Fruit fly (Drosophila melanogaster): Measurements from ENCODE around the gene CG11698.

Gene CG11698

DNA sequence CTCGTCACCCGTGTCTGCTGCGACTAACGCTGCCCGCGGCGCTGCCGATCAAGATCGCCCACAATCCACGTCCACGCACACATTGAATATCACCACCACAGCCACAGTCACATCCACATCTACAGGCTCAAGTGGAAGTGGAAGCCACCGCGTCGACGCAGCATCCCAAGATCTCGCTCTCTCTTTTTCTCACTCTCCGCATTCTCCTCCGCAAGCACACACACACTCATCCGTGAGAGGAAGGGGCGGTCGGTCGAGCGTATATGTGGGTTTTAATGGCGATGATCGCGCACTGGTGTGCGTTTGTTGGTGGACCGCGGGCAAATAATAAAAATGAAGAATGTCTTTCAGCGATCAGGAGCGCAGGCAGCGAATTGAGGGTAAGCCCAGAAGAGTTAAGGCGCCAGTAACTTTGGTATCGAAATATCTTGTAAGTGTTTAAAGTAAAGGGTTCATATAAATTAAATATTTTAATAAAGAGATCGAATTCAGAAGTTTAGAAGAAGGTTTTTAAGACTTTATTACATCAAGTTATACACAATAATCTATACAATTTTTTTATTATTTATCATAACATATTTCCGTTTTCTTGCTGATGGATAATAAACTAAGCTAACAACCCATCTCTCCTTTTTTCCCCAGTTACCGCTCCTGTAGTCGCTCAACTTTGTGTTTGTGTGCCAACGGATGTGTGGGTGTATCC lies 21.9 kb downstream of the CG11698 start, which contains the start of gene Poxm:
Poxm (minus strand) TSS at position 25 of the 703 bp plus-strand sequence.
- TF ChIP-seq CG15710 (tag; optimal IDR thresholded peaks at IDR 0.05) = peak; percentile 97
- peak; percentile 90 for TF ChIP-seq CG34367 (tag; optimal IDR thresholded peaks at IDR 0.05)
- TF ChIP-seq gl (tag; optimal IDR thresholded peaks at IDR 0.05) = peak; percentile 76
- peak; percentile 74 for TF ChIP-seq CG12605 (GFP tag; IDR thresholded peaks at IDR 0.05)
- peak; percentile 90 for TF ChIP-seq CG10348 (GFP tag; IDR thresholded peaks at IDR 0.05)
- peak; percentile 90 for TF ChIP-seq CG4496 (GFP tag; IDR thresholded peaks at IDR 0.05)
- TF ChIP-seq D1 (tag; optimal IDR thresholded peaks at IDR 0.05) = peak; percentile 93
- TF ChIP-seq CG17806 (tag; optimal IDR thresholded peaks at IDR 0.05) = peak; percentile 94
- TF ChIP-seq fd96Ca (GFP tag; IDR thresholded peaks at IDR 0.05) = peak; percentile 91
- TF ChIP-seq Ets98B (GFP tag; IDR thresholded peaks at IDR 0.05) = peak; percentile 86
- TF ChIP-seq CG9948 (tag; optimal IDR thresholded peaks at IDR 0.05) = peak; percentile 95
- peak; percentile 89 for TF ChIP-seq Pif1A (GFP tag; optimal IDR thresholded peaks at IDR 0.05)
- peak; percentile 98 for TF ChIP-seq CG8159 (tag; optimal IDR thresholded peaks at IDR 0.05)
- TF ChIP-seq Snoo (tag; optimal IDR thresholded peaks at IDR 0.05) = peak; percentile 95
- TF ChIP-seq CG13204 (GFP tag; optimal IDR thresholded peaks at IDR 0.05) = peak; percentile 74
- peak; percentile 99 for TF ChIP-seq CG14655 (GFP tag; optimal IDR thresholded peaks at IDR 0.05)
- peak; percentile 96 for TF ChIP-seq CG8301 (tag; optimal IDR thresholded peaks at IDR 0.05)
- peak; percentile 87 for TF ChIP-seq rn (GFP tag; IDR thresholded peaks at IDR 0.05)
- peak; percentile 93 for TF ChIP-seq CG32121 (GFP tag; IDR thresholded peaks at IDR 0.05)
- TF ChIP-seq EcR (GFP tag; optimal IDR thresholded peaks at IDR 0.05) = no peak
- TF ChIP-seq Pif1B (GFP tag; optimal IDR thresholded peaks at IDR 0.05) = peak; percentile 91

DNA sequence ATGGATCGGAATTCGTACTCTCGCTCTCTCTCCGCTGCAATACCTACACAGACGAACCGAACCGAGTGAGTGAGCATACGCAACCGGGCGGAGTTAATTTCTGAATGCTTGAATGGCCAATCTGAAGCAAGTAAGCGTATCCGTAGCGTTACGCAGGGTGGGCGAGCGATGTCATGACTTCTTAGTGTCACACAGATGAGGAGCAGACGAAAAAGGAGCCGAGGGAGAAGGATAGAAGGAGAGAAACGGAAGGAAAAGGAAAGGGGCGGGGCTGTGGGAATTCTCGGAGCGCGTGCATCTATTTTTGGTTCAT lies 22.4 kb downstream of the CG11698 start:
- TF ChIP-seq Snoo (tag; optimal IDR thresholded peaks at IDR 0.05) (no peak), CG32121 (GFP tag; IDR thresholded peaks at IDR 0.05) (no peak), CG15710 (tag; optimal IDR thresholded peaks at IDR 0.05) (no peak), Pif1B (GFP tag; optimal IDR thresholded peaks at IDR 0.05) (no peak), CG12605 (GFP tag; IDR thresholded peaks at IDR 0.05) (no peak)

dm6 chr3R:8334982-8335381 lies 23.0 kb downstream of the CG11698 start:
- TF ChIP-seq fd96Ca (GFP tag; IDR thresholded peaks at IDR 0.05) (0 out of 3 replicates have a peak, but pooled peaks have one; percentile 28), CG10348 (GFP tag; IDR thresholded peaks at IDR 0.05) (no peak), D1 (tag; optimal IDR thresholded peaks at IDR 0.05) (no peak)

dm6 chr3R:8336012-8336567 lies 24.1 kb downstream of the CG11698 start:
- no peak for TF ChIP-seq CG13204 (GFP tag; optimal IDR thresholded peaks at IDR 0.05)
- TF ChIP-seq CG8301 (tag; optimal IDR thresholded peaks at IDR 0.05) = no peak
- TF ChIP-seq CG12605 (GFP tag; IDR thresholded peaks at IDR 0.05) = no peak
- TF ChIP-seq CG4496 (GFP tag; IDR thresholded peaks at IDR 0.05) = no peak
- no peak for TF ChIP-seq rn (GFP tag; IDR thresholded peaks at IDR 0.05)
- TF ChIP-seq CG15710 (tag; optimal IDR thresholded peaks at IDR 0.05) = no peak
- no peak for TF ChIP-seq fd96Ca (GFP tag; IDR thresholded peaks at IDR 0.05)
- TF ChIP-seq gl (tag; optimal IDR thresholded peaks at IDR 0.05) = no peak
- TF ChIP-seq Pif1B (GFP tag; optimal IDR thresholded peaks at IDR 0.05) = no peak

DNA sequence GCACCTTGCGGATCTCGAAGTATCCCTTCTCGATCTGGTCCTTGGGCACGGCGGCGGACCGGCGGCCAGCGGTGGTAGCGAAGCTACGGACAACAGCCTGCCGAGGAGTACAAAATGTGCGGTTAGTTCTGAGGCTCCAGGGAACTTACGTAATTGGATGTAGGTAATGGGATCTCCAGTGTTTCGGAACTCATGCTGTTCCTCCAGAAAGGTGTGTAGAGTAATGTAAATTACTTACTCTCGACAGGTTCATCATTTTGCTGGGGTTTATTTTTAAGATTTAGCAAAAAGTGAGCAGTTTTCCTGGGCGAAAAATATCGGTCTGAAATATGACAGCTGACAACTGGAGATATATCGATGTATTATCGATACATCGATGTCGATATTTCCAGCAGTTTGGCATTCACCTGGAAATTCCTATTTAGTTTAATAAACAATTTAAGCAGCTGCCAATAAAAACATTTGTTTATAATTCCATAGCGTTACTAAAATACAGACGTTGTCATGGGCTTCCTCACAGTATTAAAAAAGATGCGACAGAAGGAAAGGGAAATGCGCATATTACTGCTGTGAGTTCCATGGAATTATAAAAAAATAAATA lies 28.8 kb downstream of the CG11698 start, which contains the start of the genes COX7A and Arl2:
COX7A (minus strand) TSS at position 369 of the 601 bp plus-strand sequence.
Arl2 (plus strand) TSS at position 426 of the 601 bp plus-strand sequence.
- no peak for TF ChIP-seq gl (tag; optimal IDR thresholded peaks at IDR 0.05)

- TF ChIP-seq Pif1A (GFP tag; optimal IDR thresholded peaks at IDR 0.05) = no peak
- TF ChIP-seq CG4496 (GFP tag; IDR thresholded peaks at IDR 0.05) = no peak
- TF ChIP-seq Snoo (tag; optimal IDR thresholded peaks at IDR 0.05) = no peak
- TF ChIP-seq CG8301 (tag; optimal IDR thresholded peaks at IDR 0.05) = no peak
- no peak for TF ChIP-seq CG10348 (GFP tag; IDR thresholded peaks at IDR 0.05)
- TF ChIP-seq CG15710 (tag; optimal IDR thresholded peaks at IDR 0.05) = no peak
- TF ChIP-seq CG12605 (GFP tag; IDR thresholded peaks at IDR 0.05) = no peak
- no peak for TF ChIP-seq CG32121 (GFP tag; IDR thresholded peaks at IDR 0.05)
- TF ChIP-seq gl (tag; optimal IDR thresholded peaks at IDR 0.05) = no peak
- TF ChIP-seq CG17806 (tag; optimal IDR thresholded peaks at IDR 0.05) = no peak
- no peak for TF ChIP-seq CG13204 (GFP tag; optimal IDR thresholded peaks at IDR 0.05)
- TF ChIP-seq CG34367 (tag; optimal IDR thresholded peaks at IDR 0.05) = no peak
- TF ChIP-seq CG9948 (tag; optimal IDR thresholded peaks at IDR 0.05) = no peak
- no peak for TF ChIP-seq EcR (GFP tag; optimal IDR thresholded peaks at IDR 0.05)
- no peak for TF ChIP-seq Ets98B (GFP tag; IDR thresholded peaks at IDR 0.05)
- no peak for TF ChIP-seq fd96Ca (GFP tag; IDR thresholded peaks at IDR 0.05)
- TF ChIP-seq D1 (tag; optimal IDR thresholded peaks at IDR 0.05) = no peak
- no peak for TF ChIP-seq Pif1B (GFP tag; optimal IDR thresholded peaks at IDR 0.05)
- no peak for TF ChIP-seq rn (GFP tag; IDR thresholded peaks at IDR 0.05)
Measured at dm6 chr3R:8343251-8343744, 31.3 kb downstream of the CG11698 start, which contains the start of the genes PNKP and COX7AL. TSS of gene PNKP (minus strand) at chr3R:8343516. TSS of gene COX7AL (plus strand) at chr3R:8343669.
